Fruit fly (Drosophila melanogaster): ENCODE data around the gene CG46310.

- TF ChIP-seq Sin3A (optimal IDR thresholded peaks at IDR 0.05) (no peak), h (optimal IDR thresholded peaks at IDR 0.05) (no peak)
Observed at dm6 chr3R:23207254-23207653, 33.6 kb downstream of the CG46310 start.

All from Kc167 (cell line).